Fruit fly (Drosophila melanogaster): ENCODE measurements around the gene CG14374.

Gene CG14374

dm6 chr3R:13365665-13366414, 31.1 kb downstream of the CG14374 start:
- no peak for TF ChIP-seq Mio (GFP tag; optimal IDR thresholded peaks at IDR 0.05)

- TF ChIP-seq rgr (GFP tag; optimal IDR thresholded peaks at IDR 0.05) (peak; percentile 97), ey (GFP tag; optimal IDR thresholded peaks at IDR 0.05) (peak; percentile 95), foxo (GFP tag; optimal IDR thresholded peaks at IDR 0.05) (peak in 1 of 2 experiments; percentile 98), OdsH (GFP tag; optimal IDR thresholded peaks at IDR 0.05) (peak; percentile 98), Myc (optimal IDR thresholded peaks at IDR 0.05) (no peak), Abd-B (GFP tag; optimal IDR thresholded peaks at IDR 0.05) (no peak), tai (GFP tag; optimal IDR thresholded peaks at IDR 0.05) (peak; percentile 93), h (GFP tag; optimal IDR thresholded peaks at IDR 0.05) (peak; percentile 97), dl (GFP tag; optimal IDR thresholded peaks at IDR 0.05; ENCODE audit: insufficient read depth in 1 of 2, partially characterized antibody in 2 of 2) (peak; percentile 93 to 94), dsf (GFP tag; optimal IDR thresholded peaks at IDR 0.05; ENCODE audit: borderline replicate concordance) (peak; percentile 72), Sp1 (GFP tag; optimal IDR thresholded peaks at IDR 0.05) (peak; percentile 98), lola (GFP tag; optimal IDR thresholded peaks at IDR 0.05) (no peak), jim (GFP tag; optimal IDR thresholded peaks at IDR 0.05) (no peak), sage (GFP tag; optimal IDR thresholded peaks at IDR 0.05) (peak; percentile 83), CG9705 (GFP tag; optimal IDR thresholded peaks at IDR 0.05) (peak; percentile 91), brk (GFP tag; optimal IDR thresholded peaks at IDR 0.05) (peak; percentile 92), woc (GFP tag; optimal IDR thresholded peaks at IDR 0.05) (peak; percentile 88), GATAd (GFP tag; optimal IDR thresholded peaks at IDR 0.05) (peak; percentile 39), Jra (GFP tag; optimal IDR thresholded peaks at IDR 0.05) (peak; percentile 87), Hr83 (GFP tag; optimal IDR thresholded peaks at IDR 0.05; ENCODE audit: poor library complexity, severe bottlenecking) (peak; percentile 90), HLH106 (tag; optimal IDR thresholded peaks at IDR 0.05) (peak; percentile 96), Rel (GFP tag; optimal IDR thresholded peaks at IDR 0.05) (peak; percentile 91), Rel (tag; optimal IDR thresholded peaks at IDR 0.05) (peak; percentile 58), fru (GFP tag; optimal IDR thresholded peaks at IDR 0.05) (peak; percentile 97), usp (GFP tag; optimal IDR thresholded peaks at IDR 0.05) (no peak), Dif (GFP tag; optimal IDR thresholded peaks at IDR 0.05; ENCODE audit: partially characterized antibody) (peak; percentile 96), dmrt93B (GFP tag; optimal IDR thresholded peaks at IDR 0.05) (peak; percentile 97), CG32264 (GFP tag; optimal IDR thresholded peaks at IDR 0.05) (peak; percentile 88), Vsx2 (GFP tag; optimal IDR thresholded peaks at IDR 0.05; ENCODE audit: partially characterized antibody) (peak; percentile 93), Hnf4 (GFP tag; optimal IDR thresholded peaks at IDR 0.05) (peak; percentile 90), N (GFP tag; optimal IDR thresholded peaks at IDR 0.05) (no peak), pan (optimal IDR thresholded peaks at IDR 0.05) (no peak), psq (GFP tag; optimal IDR thresholded peaks at IDR 0.05) (peak; percentile 96), br (GFP tag; optimal IDR thresholded peaks at IDR 0.05) (peak; percentile 96), Mio (GFP tag; optimal IDR thresholded peaks at IDR 0.05) (peak; percentile 42), Dfd (GFP tag; optimal IDR thresholded peaks at IDR 0.05) (peak; percentile 93), Hr78 (GFP tag; optimal IDR thresholded peaks at IDR 0.05) (no peak), CrebA (GFP tag; optimal IDR thresholded peaks at IDR 0.05; ENCODE audit: borderline replicate concordance) (peak; percentile 74), sv (GFP tag; optimal IDR thresholded peaks at IDR 0.05) (peak; percentile 97)
Measured at dm6 chr3R:13364175-13365174, 32.5 kb downstream of the CG14374 start, which contains the start of gene Dic1. TSS of gene Dic1 (plus strand) at chr3R:13364938.

All from whole organism, wandering third instar larva.